Fruit fly (Drosophila melanogaster) whole organism, pupa: ENCODE results near the gene CG7739.

ENCODE experiments used
- CG10348 ChIP-seq: fragments of 200-800 bp; sonication (Bioruptor generic); IDR thresholded peaks from 2 replicates; pipeline ENCODE4 v1.3.6; 2022; ENCODE audit warnings: missing biosample characterization, missing genetic modification characterization
- CG12605 ChIP-seq: fragments of 200-800 bp; sonication (Bioruptor generic); IDR thresholded peaks from 2 replicates; pipeline ENCODE4 v1.3.6; 2022; ENCODE audit warnings: missing biosample characterization, missing genetic modification characterization
- CG13204 ChIP-seq: fragments of 200-800 bp; sonication (Bioruptor generic); optimal IDR thresholded peaks from 2 replicates; lab custom pipeline; 2018; ENCODE audit warnings: missing biosample characterization, mild to moderate bottlenecking, missing genetic modification characterization, moderate library complexity
- CG14655 ChIP-seq: fragments of 200-800 bp; sonication (Bioruptor generic); optimal IDR thresholded peaks from 3 replicates; lab custom pipeline; 2017; ENCODE audit warnings: mild to moderate bottlenecking, missing biosample characterization, missing genetic modification reagents, missing genetic modification characterization
- CG15710 ChIP-seq: fragments of 200-800 bp; sonication (Bioruptor generic); optimal IDR thresholded peaks from 2 replicates; lab custom pipeline; 2018; ENCODE audit warnings: missing biosample characterization, mild to moderate bottlenecking, missing genetic modification characterization, moderate library complexity
- CG17806 ChIP-seq: fragments of 200-800 bp; sonication (Bioruptor generic); optimal IDR thresholded peaks from 2 replicates; lab custom pipeline; 2018; ENCODE audit warnings: missing biosample characterization, mild to moderate bottlenecking, missing genetic modification characterization, moderate library complexity
- CG32121 ChIP-seq: fragments of 200-800 bp; sonication (Bioruptor generic); IDR thresholded peaks from 2 replicates; pipeline ENCODE4 v1.3.6; 2022; ENCODE audit warnings: missing biosample characterization, missing genetic modification characterization
- CG4496 ChIP-seq: fragments of 200-800 bp; sonication (Bioruptor generic); IDR thresholded peaks from 3 replicates; pipeline ENCODE4 v1.3.6; 2022; ENCODE audit warnings: missing biosample characterization, missing genetic modification characterization
- CG8159 ChIP-seq: fragments of 200-800 bp; sonication (Bioruptor generic); optimal IDR thresholded peaks from 3 replicates; lab custom pipeline; 2018; ENCODE audit warnings: missing biosample characterization, mild to moderate bottlenecking, missing genetic modification characterization, moderate library complexity
- CG8301 ChIP-seq: fragments of 200-800 bp; sonication (Bioruptor generic); optimal IDR thresholded peaks from 2 replicates; lab custom pipeline; 2018; ENCODE audit warnings: missing biosample characterization, mild to moderate bottlenecking, missing genetic modification characterization
- CG9948 ChIP-seq: fragments of 200-800 bp; sonication (Bioruptor generic); optimal IDR thresholded peaks from 2 replicates; lab custom pipeline; 2018; ENCODE audit warnings: missing biosample characterization, mild to moderate bottlenecking, missing genetic modification characterization, moderate library complexity
- D1 ChIP-seq: fragments of 200-800 bp; sonication (Bioruptor generic); optimal IDR thresholded peaks from 2 replicates; lab custom pipeline; 2018; ENCODE audit warnings: missing biosample characterization, mild to moderate bottlenecking, missing genetic modification characterization, moderate library complexity
- EcR ChIP-seq: fragments of 200-800 bp; sonication (Bioruptor generic); optimal IDR thresholded peaks from 3 replicates; lab custom pipeline; 2019; ENCODE audit warnings: missing biosample characterization, missing genetic modification characterization, mild to moderate bottlenecking, moderate library complexity, missing genetic modification reagents
- Ets98B ChIP-seq: fragments of 200-800 bp; sonication (Bioruptor generic); IDR thresholded peaks from 2 replicates; pipeline ENCODE4 v1.3.6; 2022; ENCODE audit warnings: missing biosample characterization, missing genetic modification characterization
- Pif1A ChIP-seq: fragments of 200-800 bp; sonication (Bioruptor generic); optimal IDR thresholded peaks from 3 replicates; lab custom pipeline; 2016; ENCODE audit warnings: missing biosample characterization, missing genetic modification characterization
- Pif1B ChIP-seq: fragments of 200-800 bp; sonication (Bioruptor generic); optimal IDR thresholded peaks from 3 replicates; lab custom pipeline; 2016; ENCODE audit warnings: missing biosample characterization, missing genetic modification characterization
- Snoo ChIP-seq: fragments of 200-800 bp; sonication (Bioruptor generic); optimal IDR thresholded peaks from 3 replicates; lab custom pipeline; 2017; ENCODE audit warnings: missing biosample characterization, mild to moderate bottlenecking, missing genetic modification characterization, inconsistent platforms
- fd96Ca ChIP-seq: fragments of 200-800 bp; sonication (Bioruptor generic); IDR thresholded peaks from 3 replicates; pipeline ENCODE4 v1.3.6; 2022; ENCODE audit warnings: missing biosample characterization, missing genetic modification characterization
- gl ChIP-seq: fragments of 200-800 bp; sonication (Bioruptor generic); optimal IDR thresholded peaks from 2 replicates; lab custom pipeline; 2018; ENCODE audit warnings: missing biosample characterization, mild to moderate bottlenecking, missing genetic modification characterization
- rn ChIP-seq: fragments of 200-800 bp; sonication (Bioruptor generic); IDR thresholded peaks from 2 replicates; pipeline ENCODE4 v1.3.6; 2022; ENCODE audit warnings: missing biosample characterization, missing genetic modification characterization

The CG7739 gene

dm6 chr3L:15528096-15528495 lies 34.8 kb downstream of the CG7739 start, which contains the start of gene CG42728:
CG42728 (minus strand) TSS chr3L:15528196.
- TF ChIP-seq CG12605 (GFP tag; lab: Robert Waterston, UW) (no peak), CG4496 (GFP tag; lab: Robert Waterston, UW) (no peak), D1 (no peak), CG14655 (GFP tag; lab: Kevin White, UChicago) (no peak), CG17806 (tag; lab: Kevin White, UChicago) (no peak), Ets98B (GFP tag; lab: Robert Waterston, UW) (no peak)

- TF ChIP-seq CG32121 (no peak), CG14655 (GFP tag; lab: Kevin White, UChicago) (no peak), Pif1A (GFP tag; lab: Kevin White, UChicago) (no peak), fd96Ca (GFP tag; lab: Robert Waterston, UW) (no peak), CG8159 (tag; lab: Kevin White, UChicago) (no peak), CG17806 (tag; lab: Kevin White, UChicago) (no peak), CG10348 (GFP tag; lab: Robert Waterston, UW) (no peak)
Observed at dm6 chr3L:15527416-15527815, 35.4 kb downstream of the CG7739 start, which contains the start of gene CG42729. CG42729 (minus strand) TSS chr3L:15527516.

dm6 chr3L:15526712-15527111 lies 36.2 kb downstream of the CG7739 start, which contains the start of gene CG33985:
CG33985 (minus strand) TSS chr3L:15526812.
- TF ChIP-seq gl (no peak), CG9948 (tag; lab: Kevin White, UChicago) (no peak), CG8159 (tag; lab: Kevin White, UChicago) (no peak), CG15710 (tag; lab: Kevin White, UChicago) (no peak), CG8301 (tag; lab: Kevin White, UChicago) (no peak), Snoo (tag; lab: Kevin White, UChicago) (no peak), Pif1B (GFP tag; lab: Kevin White, UChicago) (no peak), EcR (no peak), D1 (no peak), rn (GFP tag; lab: Robert Waterston, UW) (no peak)

- TF ChIP-seq Pif1B (GFP tag; lab: Kevin White, UChicago) (no peak), Ets98B (GFP tag; lab: Robert Waterston, UW) (no peak), Pif1A (GFP tag; lab: Kevin White, UChicago) (no peak), EcR (no peak), CG14655 (GFP tag; lab: Kevin White, UChicago) (no peak), fd96Ca (GFP tag; lab: Robert Waterston, UW) (no peak), CG15710 (tag; lab: Kevin White, UChicago) (no peak), CG12605 (GFP tag; lab: Robert Waterston, UW) (no peak), CG32121 (no peak), D1 (no peak), CG4496 (GFP tag; lab: Robert Waterston, UW) (no peak), CG8301 (tag; lab: Kevin White, UChicago) (no peak), CG9948 (tag; lab: Kevin White, UChicago) (no peak)
Observed at dm6 chr3L:15525153-15525552, 37.7 kb downstream of the CG7739 start, which contains the start of gene CG33986. CG33986 (minus strand) TSS chr3L:15525253.

dm6 chr3L:15523806-15524346 lies 39.0 kb downstream of the CG7739 start, which contains the start of gene CG7945:
CG7945 (minus strand) TSS chr3L:15524137.
- TF ChIP-seq CG10348 (GFP tag; lab: Robert Waterston, UW) (no peak), CG13204 (no peak)

- no peak for TF ChIP-seq CG12605 (GFP tag; lab: Robert Waterston, UW)
- no peak for TF ChIP-seq CG17806 (tag; lab: Kevin White, UChicago)
- no peak for TF ChIP-seq CG32121
- no peak for TF ChIP-seq CG8159 (tag; lab: Kevin White, UChicago)
- no peak for TF ChIP-seq gl
- no peak for TF ChIP-seq Ets98B (GFP tag; lab: Robert Waterston, UW)
- no peak for TF ChIP-seq Pif1A (GFP tag; lab: Kevin White, UChicago)
- no peak for TF ChIP-seq Pif1B (GFP tag; lab: Kevin White, UChicago)
- TF ChIP-seq EcR = no peak
- no peak for TF ChIP-seq CG8301 (tag; lab: Kevin White, UChicago)
- TF ChIP-seq CG13204 = no peak
- TF ChIP-seq CG14655 (GFP tag; lab: Kevin White, UChicago) = no peak
- TF ChIP-seq CG9948 (tag; lab: Kevin White, UChicago) = no peak
- no peak for TF ChIP-seq fd96Ca (GFP tag; lab: Robert Waterston, UW)
- no peak for TF ChIP-seq rn (GFP tag; lab: Robert Waterston, UW)
- TF ChIP-seq Snoo (tag; lab: Kevin White, UChicago) = no peak
Observed at dm6 chr3L:15520320-15520719, 42.5 kb downstream of the CG7739 start, which contains the start of gene yellow-k. yellow-k (plus strand) TSS chr3L:15520620.

dm6 chr3L:15519920-15520319 lies 42.9 kb downstream of the CG7739 start:
- TF ChIP-seq CG10348 (GFP tag; lab: Robert Waterston, UW) (no peak), Pif1A (GFP tag; lab: Kevin White, UChicago) (no peak), Pif1B (GFP tag; lab: Kevin White, UChicago) (no peak), EcR (no peak), CG12605 (GFP tag; lab: Robert Waterston, UW) (no peak), CG17806 (tag; lab: Kevin White, UChicago) (no peak), Snoo (tag; lab: Kevin White, UChicago) (no peak), CG8301 (tag; lab: Kevin White, UChicago) (no peak), rn (GFP tag; lab: Robert Waterston, UW) (no peak), CG4496 (GFP tag; lab: Robert Waterston, UW) (no peak)
